Fruit fly (Drosophila melanogaster) whole organism, embryonic: ENCODE results near the gene Prx1.

ENCODE experiments used
- CG10979 ChIP-seq: fragments of 200-800 bp; sonication (Bioruptor generic); optimal IDR thresholded peaks from 2 replicates; lab custom pipeline; 2018; ENCODE audit warnings: missing biosample characterization, mild to moderate bottlenecking, missing genetic modification characterization, moderate library complexity
- CG12104 ChIP-seq: fragments of 200-800 bp; sonication (Bioruptor generic); optimal IDR thresholded peaks from 3 replicates; lab custom pipeline; 2016; ENCODE audit warnings: missing biosample characterization, missing genetic modification characterization
- CG9609 ChIP-seq: fragments of 200-800 bp; sonication (Bioruptor generic); optimal IDR thresholded peaks from 3 replicates; lab custom pipeline; 2016; ENCODE audit warnings: missing biosample characterization, missing genetic modification characterization
- Fer1 ChIP-seq: fragments of 200-800 bp; sonication (Bioruptor generic); optimal IDR thresholded peaks from 2 replicates; lab custom pipeline; 2017; ENCODE audit warnings: missing biosample characterization, mild to moderate bottlenecking, missing genetic modification characterization
- Stat92E ChIP-seq, 3 experiments: fragments of >200 bp in 2 of 3; fragments of 200-800 bp in 1 of 3; sonication (Bioruptor generic) in 1 of 3; optimal IDR thresholded peaks; 2 replicates each; lab custom pipeline; 2017 to 2019; ENCODE audit warnings: missing biosample characterization in 3 of 3, missing genetic modification characterization in 3 of 3, mild to moderate bottlenecking in 1 of 3, moderate library complexity in 1 of 3
- gsb ChIP-seq: fragments of 200-800 bp; sonication (Bioruptor generic); IDR thresholded peaks from 2 replicates; pipeline ENCODE4 v1.3.6; 2022; ENCODE audit warnings: missing biosample characterization, missing genetic modification characterization
- pb ChIP-seq: fragments of 200-800 bp; sonication (Bioruptor generic); optimal IDR thresholded peaks from 3 replicates; lab custom pipeline; 2016; ENCODE audit warnings: missing biosample characterization, missing genetic modification characterization

DNA sequence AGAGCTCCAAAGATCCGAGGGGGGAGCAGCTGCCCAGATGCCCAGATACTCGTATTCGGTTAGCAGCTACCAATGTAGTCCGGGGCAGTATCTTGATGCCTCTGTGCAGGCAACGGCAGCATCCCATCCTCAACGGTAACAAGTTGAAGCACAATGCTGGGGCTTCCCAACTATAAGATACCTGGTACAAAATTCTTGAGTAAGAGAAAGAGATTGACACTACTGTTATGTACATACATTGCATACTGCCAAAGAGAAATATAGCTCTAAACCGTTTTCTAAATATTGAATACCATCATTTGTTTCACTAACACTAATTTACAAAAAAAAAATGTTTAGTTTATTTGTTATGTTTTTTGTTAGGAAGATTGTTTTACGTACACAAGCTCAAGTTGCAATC lies 17.9 kb upstream of the Prx1 start:
- TF ChIP-seq gsb (GFP tag; lab: Robert Waterston, UW): no peak
- TF ChIP-seq Stat92E (GFP tag; optimal IDR thresholded peaks at IDR 0.05; lab: Kevin White, UChicago): no peak
- no peak for TF ChIP-seq Fer1 (GFP tag; lab: Kevin White, UChicago)
- no peak for TF ChIP-seq CG12104 (GFP tag; lab: Kevin White, UChicago)
- no peak for TF ChIP-seq CG9609 (GFP tag; lab: Kevin White, UChicago)
- TF ChIP-seq CG10979 (tag; lab: Kevin White, UChicago): no peak
- no peak for TF ChIP-seq pb (GFP tag; lab: Kevin White, UChicago)
